Worm (Caenorhabditis elegans): ENCODE measurements around the gene F20B10.3.
"Not testable (repeated sequence)": the region's sequence is repeated elsewhere in the genome, so short reads cannot be mapped to it uniquely, and the experiment has no call there.

Gene F20B10.3

DNA sequence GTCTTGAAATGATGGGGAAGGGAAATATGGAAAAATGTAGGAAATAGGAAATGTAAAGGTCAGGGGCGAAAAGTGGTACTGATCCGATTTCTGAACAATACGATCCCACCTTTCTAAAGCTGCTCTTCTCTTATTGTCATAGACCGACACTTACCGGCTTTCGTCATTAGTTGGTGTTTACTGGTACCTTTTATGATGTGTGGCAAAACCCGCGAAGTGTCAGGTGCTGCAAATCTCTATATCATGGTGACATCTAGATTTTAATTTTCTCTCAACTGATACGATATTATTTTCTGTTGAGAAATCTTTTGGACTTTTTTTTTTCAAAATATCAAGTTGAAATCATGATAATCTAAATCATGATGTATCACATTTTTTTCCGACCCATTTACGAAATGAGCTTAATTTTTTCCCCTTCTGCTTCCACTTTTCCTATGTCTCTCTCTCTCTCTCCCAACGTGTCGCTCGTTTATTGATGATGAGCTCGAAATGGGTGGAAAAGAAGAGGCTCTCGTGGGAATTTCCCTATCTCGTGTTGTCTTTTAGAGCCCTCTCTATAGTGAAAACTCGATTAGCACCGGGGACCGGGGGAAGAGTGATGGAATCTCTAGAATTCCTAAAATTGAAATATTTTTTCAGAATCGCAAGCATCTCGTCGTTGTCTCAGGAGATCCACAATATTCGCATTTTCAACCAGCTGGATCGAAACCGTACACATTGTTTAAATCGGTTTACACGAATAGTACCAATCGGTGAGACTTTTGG, 36.6 kb upstream of the F20B10.3 start:
- TF ChIP-seq flt-1 (GFP tag; IDR thresholded peaks at IDR 0.05) (no peak), ztf-29 (GFP tag; IDR thresholded peaks at IDR 0.05) (no peak), tab-1 (GFP tag; IDR thresholded peaks at IDR 0.05) (no peak), ref-1 (GFP tag; conservative IDR thresholded peaks at IDR 0.05) (no peak), T22C8.4 (GFP tag; IDR thresholded peaks at IDR 0.05) (no peak), med-1 (GFP tag; optimal IDR thresholded peaks at IDR 0.05; ENCODE audit: insufficient read depth) (no peak), cog-1 (tag; optimal IDR thresholded peaks at IDR 0.05) (no peak), klf-2 (GFP tag; conservative IDR thresholded peaks at IDR 0.05) (no peak), ztf-23 (GFP tag; IDR thresholded peaks at IDR 0.05) (no peak)

DNA sequence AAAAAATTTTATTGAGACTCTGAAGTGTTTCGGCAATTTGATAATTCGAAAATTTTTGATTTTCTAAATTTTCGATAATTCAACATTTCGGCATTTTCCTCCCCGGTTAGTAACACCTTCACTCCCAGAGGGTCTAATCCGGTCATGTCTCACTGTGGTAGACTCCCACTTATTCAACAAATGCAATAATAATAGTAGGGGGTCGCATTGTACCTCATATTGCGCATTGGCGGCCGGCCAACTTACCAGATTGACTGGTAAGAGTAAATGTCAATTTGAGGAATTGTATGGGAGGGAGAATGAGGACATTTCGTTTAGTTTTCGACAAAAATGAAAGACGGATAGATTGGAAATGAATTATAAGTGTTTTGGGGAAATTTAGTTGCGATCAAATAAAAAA, 34.3 kb upstream of the F20B10.3 start:
- TF ChIP-seq klf-2 (GFP tag; conservative IDR thresholded peaks at IDR 0.05) (no peak), flt-1 (GFP tag; IDR thresholded peaks at IDR 0.05) (no peak; the same call in 1 of the 2 replicates), med-1 (GFP tag; optimal IDR thresholded peaks at IDR 0.05; ENCODE audit: insufficient read depth) (no peak), ztf-23 (GFP tag; IDR thresholded peaks at IDR 0.05) (no peak), tab-1 (GFP tag; IDR thresholded peaks at IDR 0.05) (no peak)

DNA sequence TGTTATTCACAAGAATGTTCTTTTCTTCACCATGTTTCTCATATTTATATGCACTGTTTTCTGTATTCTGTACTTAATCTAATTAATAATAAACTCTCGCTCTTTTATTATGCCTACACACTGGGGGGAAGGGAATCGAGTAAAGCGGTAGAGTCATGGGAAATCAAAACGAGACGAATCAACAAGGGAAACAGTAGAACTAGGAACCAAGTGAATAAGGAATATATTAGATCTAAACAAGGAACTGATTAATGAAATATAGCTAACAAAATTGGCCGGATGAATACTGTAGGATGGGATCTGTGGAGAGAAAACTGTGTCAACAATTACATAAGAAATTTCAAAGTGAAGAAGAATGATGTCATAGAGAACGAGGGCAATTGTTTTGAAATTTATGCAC, 33.1 kb upstream of the F20B10.3 start:
- TF ChIP-seq med-1 (GFP tag; optimal IDR thresholded peaks at IDR 0.05; ENCODE audit: insufficient read depth) (no peak), klf-2 (GFP tag; conservative IDR thresholded peaks at IDR 0.05) (no peak), ztf-29 (GFP tag; IDR thresholded peaks at IDR 0.05) (no peak), T22C8.4 (GFP tag; IDR thresholded peaks at IDR 0.05) (no peak), flt-1 (GFP tag; IDR thresholded peaks at IDR 0.05) (no peak), ref-1 (GFP tag; conservative IDR thresholded peaks at IDR 0.05) (no peak), cog-1 (tag; optimal IDR thresholded peaks at IDR 0.05) (no peak)

DNA sequence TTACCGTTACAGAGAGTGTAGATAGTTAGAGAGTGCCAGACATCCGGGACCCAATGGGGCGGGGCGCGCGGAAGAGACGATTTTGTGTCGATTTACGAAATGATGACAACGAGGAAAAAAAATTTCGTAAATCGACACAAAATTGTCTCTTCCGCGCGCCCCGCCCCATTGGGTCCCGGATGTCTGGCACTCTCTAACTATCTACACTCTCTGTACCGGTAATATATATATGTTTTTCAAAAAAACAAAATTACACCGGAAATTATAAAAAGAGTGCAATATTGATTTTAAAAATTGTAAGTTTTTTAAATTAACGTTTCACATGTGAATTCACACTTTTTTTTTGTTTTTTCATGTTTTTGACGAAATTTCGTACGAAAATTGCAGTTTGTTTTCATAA, 30.0 kb upstream of the F20B10.3 start, which contains the start of gene B0001.4:
Gene B0001.4 (minus strand): TSS at position 101 of the 400 bp plus-strand sequence.
- TF ChIP-seq ztf-29, ztf-23, tab-1 (GFP tag; IDR thresholded peaks at IDR 0.05): not testable (repeated sequence)

DNA sequence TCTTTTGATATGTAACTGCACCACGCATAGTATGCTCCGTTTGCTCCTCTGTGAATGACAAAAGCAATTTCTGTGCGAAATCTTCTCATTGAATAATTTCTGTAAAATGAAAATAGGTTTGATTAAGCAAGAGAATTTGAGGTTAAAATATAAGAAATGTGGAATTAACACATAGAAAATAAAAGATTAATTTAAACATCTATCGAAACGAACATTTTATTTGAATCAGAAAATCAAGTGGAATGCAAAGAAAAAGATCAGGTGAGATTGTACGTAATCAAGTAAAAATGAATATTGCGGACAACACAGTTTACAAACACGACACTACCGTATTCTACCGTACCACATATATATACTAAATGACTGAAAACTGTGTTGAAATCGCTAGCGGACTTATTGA, 27.1 kb upstream of the F20B10.3 start, which contains the start of gene B0001.8:
Gene B0001.8 (minus strand): TSS at position 101 of the 400 bp plus-strand sequence.
- TF ChIP-seq cog-1 (tag; optimal IDR thresholded peaks at IDR 0.05) = no peak
- TF ChIP-seq ztf-29 (GFP tag; IDR thresholded peaks at IDR 0.05) = no peak
- TF ChIP-seq tab-1 (GFP tag; IDR thresholded peaks at IDR 0.05) = no peak
- no peak for TF ChIP-seq klf-2 (GFP tag; conservative IDR thresholded peaks at IDR 0.05)
- no peak for TF ChIP-seq ref-1 (GFP tag; conservative IDR thresholded peaks at IDR 0.05)
- no peak for TF ChIP-seq ztf-23 (GFP tag; IDR thresholded peaks at IDR 0.05)
- TF ChIP-seq T22C8.4 (GFP tag; IDR thresholded peaks at IDR 0.05) = no peak
- no peak for TF ChIP-seq flt-1 (GFP tag; IDR thresholded peaks at IDR 0.05)
- TF ChIP-seq med-1 (GFP tag; optimal IDR thresholded peaks at IDR 0.05; ENCODE audit: insufficient read depth) = no peak

DNA sequence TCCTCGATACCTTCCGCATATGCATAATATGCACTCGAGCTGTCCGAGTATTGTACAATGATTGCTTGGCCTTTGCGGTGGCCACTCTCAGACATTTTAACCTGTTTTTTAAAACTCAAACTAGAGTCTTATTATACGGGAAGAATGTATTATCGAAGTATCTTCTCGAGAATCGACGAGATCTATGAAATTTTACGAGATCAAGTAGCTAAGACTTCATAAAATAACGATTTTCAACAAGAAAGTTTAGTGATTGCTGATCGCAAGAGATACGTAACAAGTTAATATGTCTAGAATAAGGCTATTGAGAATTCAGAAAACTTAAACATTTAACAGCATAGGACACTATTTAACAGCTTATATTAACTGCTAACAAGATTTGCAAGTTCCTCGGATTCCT, 24.8 kb upstream of the F20B10.3 start, which contains the start of gene B0001.5:
Gene B0001.5 (minus strand): TSS at position 101 of the 400 bp plus-strand sequence.
- TF ChIP-seq flt-1 (GFP tag; IDR thresholded peaks at IDR 0.05) (no peak), cog-1 (tag; optimal IDR thresholded peaks at IDR 0.05) (no peak), T22C8.4 (GFP tag; IDR thresholded peaks at IDR 0.05) (no peak), klf-2 (GFP tag; conservative IDR thresholded peaks at IDR 0.05) (no peak), ref-1 (GFP tag; conservative IDR thresholded peaks at IDR 0.05) (no peak), ztf-23 (GFP tag; IDR thresholded peaks at IDR 0.05) (no peak), ztf-29 (GFP tag; IDR thresholded peaks at IDR 0.05) (no peak), tab-1 (GFP tag; IDR thresholded peaks at IDR 0.05) (no peak), med-1 (GFP tag; optimal IDR thresholded peaks at IDR 0.05; ENCODE audit: insufficient read depth) (no peak)

DNA sequence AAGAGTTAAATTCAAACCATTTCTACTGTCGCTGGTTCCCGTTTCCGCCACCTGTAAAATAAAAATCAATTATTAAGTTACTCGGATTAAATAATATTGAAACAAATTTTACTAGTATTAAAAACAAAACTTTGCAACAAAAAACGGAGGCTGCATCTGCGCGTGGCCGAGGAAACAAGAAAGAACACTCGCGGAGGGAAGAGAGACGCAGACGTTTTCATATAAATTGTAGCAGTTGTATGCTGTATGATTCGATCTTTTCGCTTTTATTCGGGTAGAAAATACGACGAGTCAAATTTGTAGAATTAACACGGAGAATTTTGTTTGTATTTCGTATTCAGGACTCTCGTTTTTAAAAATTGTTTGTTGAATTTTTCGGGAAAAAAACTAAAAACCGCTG, 22.4 kb upstream of the F20B10.3 start, which contains the start of gene B0001.3:
Gene B0001.3 (minus strand): TSS at position 55 of the 400 bp plus-strand sequence.
- TF ChIP-seq flt-1 (GFP tag; IDR thresholded peaks at IDR 0.05) (no peak), tab-1 (GFP tag; IDR thresholded peaks at IDR 0.05) (no peak), T22C8.4 (GFP tag; IDR thresholded peaks at IDR 0.05) (no peak), med-1 (GFP tag; optimal IDR thresholded peaks at IDR 0.05; ENCODE audit: insufficient read depth) (no peak), cog-1 (tag; optimal IDR thresholded peaks at IDR 0.05) (no peak), ztf-29 (GFP tag; IDR thresholded peaks at IDR 0.05) (no peak), ref-1 (GFP tag; conservative IDR thresholded peaks at IDR 0.05) (no peak), klf-2 (GFP tag; conservative IDR thresholded peaks at IDR 0.05) (no peak), ztf-23 (GFP tag; IDR thresholded peaks at IDR 0.05) (no peak)

DNA sequence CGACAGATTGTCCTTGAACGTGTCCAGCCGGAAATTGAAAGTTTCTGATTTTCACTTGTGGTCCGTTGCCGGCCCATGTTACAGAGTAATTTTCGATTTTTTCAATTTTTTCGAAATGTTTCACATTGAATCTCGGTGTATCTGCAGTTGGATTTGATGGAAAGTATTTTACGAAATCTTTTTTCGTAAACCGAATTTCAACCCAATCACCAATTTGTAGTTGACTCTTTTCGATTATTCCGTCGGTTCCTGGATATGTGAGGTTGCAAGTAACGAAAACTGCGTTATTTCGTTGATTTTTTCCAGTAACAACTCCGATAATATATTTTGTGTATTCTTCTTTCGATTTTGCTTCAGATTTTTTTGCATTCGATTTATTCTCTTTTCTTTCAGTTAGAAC, 18.4 kb upstream of the F20B10.3 start:
- TF ChIP-seq cog-1 (tag; optimal IDR thresholded peaks at IDR 0.05) (no peak), klf-2 (GFP tag; conservative IDR thresholded peaks at IDR 0.05) (no peak)

DNA sequence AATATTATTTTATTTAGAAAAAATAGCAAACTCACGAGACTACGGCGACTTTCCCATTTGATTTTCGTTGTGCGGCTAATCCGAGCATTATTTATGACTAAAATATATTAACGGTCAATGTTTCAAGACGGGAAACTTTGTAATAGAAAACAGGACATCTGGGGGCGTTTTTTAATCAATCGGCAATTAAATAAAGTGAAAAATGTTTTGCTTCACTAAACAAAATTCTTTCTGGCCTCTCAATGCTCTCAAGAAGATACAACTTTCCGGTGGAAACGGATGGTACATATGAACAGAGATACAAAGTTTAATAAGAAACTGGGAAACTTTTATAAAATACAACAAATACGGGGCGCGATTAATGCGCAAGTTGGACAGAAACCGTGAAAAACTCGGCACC, 17.2 kb upstream of the F20B10.3 start, which contains the start of gene B0001.2:
Gene B0001.2 (minus strand): TSS at position 101 of the 400 bp plus-strand sequence.
- TF ChIP-seq ztf-23 (GFP tag; IDR thresholded peaks at IDR 0.05) (no peak), med-1 (GFP tag; optimal IDR thresholded peaks at IDR 0.05; ENCODE audit: insufficient read depth) (no peak), ztf-29 (GFP tag; IDR thresholded peaks at IDR 0.05) (no peak), cog-1 (tag; optimal IDR thresholded peaks at IDR 0.05) (no peak), ref-1 (GFP tag; conservative IDR thresholded peaks at IDR 0.05) (no peak), klf-2 (GFP tag; conservative IDR thresholded peaks at IDR 0.05) (no peak), tab-1 (GFP tag; IDR thresholded peaks at IDR 0.05) (no peak), T22C8.4 (GFP tag; IDR thresholded peaks at IDR 0.05) (no peak), flt-1 (GFP tag; IDR thresholded peaks at IDR 0.05) (no peak)

DNA sequence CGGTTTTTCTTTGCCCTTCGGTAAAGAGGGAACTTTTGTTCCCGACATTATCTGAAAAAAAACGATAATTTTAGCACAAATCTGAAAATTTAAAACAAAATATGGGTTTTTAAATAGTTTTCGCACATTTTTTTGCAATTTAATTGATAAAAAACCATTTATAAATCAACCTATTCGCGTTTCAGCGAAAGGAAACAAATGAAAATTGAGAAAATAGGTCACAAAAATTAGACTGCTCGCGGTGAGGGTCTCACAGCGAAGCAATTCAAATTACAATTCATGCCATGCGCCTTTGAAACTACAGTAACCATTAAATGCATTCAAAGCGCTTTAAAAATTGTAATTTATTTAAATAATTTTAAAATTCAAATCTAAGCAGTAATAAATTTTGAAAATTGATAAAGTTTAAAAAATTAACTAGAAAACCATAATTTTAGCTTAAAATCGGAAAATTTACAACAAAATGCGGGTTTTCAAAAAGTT, 13.8 kb upstream of the F20B10.3 start, which contains the start of gene B0001.7:
Gene B0001.7 (minus strand): TSS at position 51 of the 483 bp plus-strand sequence.
- TF ChIP-seq T22C8.4 (GFP tag; IDR thresholded peaks at IDR 0.05) = no peak
- TF ChIP-seq cog-1 (tag; optimal IDR thresholded peaks at IDR 0.05) = no peak
- TF ChIP-seq flt-1 (GFP tag; IDR thresholded peaks at IDR 0.05) = no peak
- no peak for TF ChIP-seq ref-1 (GFP tag; conservative IDR thresholded peaks at IDR 0.05)
- no peak for TF ChIP-seq ztf-29 (GFP tag; IDR thresholded peaks at IDR 0.05)
- no peak for TF ChIP-seq med-1 (GFP tag; optimal IDR thresholded peaks at IDR 0.05; ENCODE audit: insufficient read depth)
- TF ChIP-seq tab-1 (GFP tag; IDR thresholded peaks at IDR 0.05) = no peak
